Worm (Caenorhabditis elegans): ENCODE measurements around the gene ZK353.10.
A peak's percentile ranks its signal among the peaks of the same experiment; 100 is the strongest.

The ZK353.10 gene

DNA sequence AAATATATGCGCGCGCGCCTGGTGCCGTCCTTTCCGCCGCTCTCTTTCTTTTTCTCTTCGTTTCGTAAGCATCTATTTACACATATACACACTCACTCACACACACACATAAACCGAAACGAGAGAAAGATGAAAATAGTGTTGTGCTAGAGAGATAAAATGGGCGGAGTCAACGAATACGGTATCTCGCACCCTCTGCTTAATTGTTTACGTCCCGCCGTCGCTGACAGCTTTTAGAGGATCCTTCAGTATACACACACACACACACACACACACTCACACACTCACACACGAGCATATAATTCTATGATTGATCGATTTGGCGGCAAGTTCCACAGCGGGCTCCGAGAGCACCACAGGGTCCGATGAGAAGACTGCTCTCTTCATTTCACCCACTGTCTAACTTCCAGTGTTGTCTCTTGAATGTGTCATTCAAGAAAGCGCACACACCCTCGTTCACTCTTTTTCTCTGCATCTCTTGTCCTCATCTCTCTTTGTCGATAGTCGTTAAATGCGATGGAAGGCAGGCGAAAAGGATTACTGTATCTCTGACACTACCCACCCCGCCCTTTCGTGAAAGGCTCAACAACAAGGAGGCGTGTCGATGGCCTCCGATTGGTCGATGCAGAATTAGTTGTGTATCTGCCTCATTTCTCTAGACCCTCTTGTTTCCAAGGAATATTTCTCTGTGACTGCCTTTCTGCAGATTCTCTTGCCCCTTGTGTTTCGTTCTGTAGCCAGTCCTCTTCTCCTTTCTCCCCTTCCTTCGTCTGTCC lies 23.2 kb upstream of the ZK353.10 start:
- no peak for TF ChIP-seq nhr-28 (tag; optimal IDR thresholded peaks at IDR 0.05)
- peak; percentile 95 for TF ChIP-seq nhr-20 (tag; optimal IDR thresholded peaks at IDR 0.05)
- no peak for TF ChIP-seq alr-1 (tag; optimal IDR thresholded peaks at IDR 0.05; ENCODE audit: borderline replicate concordance)
- peak; percentile 95 for TF ChIP-seq nhr-85 (tag)
- peak; percentile 8 for TF ChIP-seq C34B4.2 (tag; optimal IDR thresholded peaks at IDR 0.05)
- peak in 3 of 6 experiments; percentile 54 to 75 (median 62) for TF ChIP-seq elt-3 (tag; optimal IDR thresholded peaks at IDR 0.05)
- peak; percentile 93 for TF ChIP-seq mep-1 (tag; optimal IDR thresholded peaks at IDR 0.05)
- peak; percentile 37 for TF ChIP-seq sox-4 (tag; optimal IDR thresholded peaks at IDR 0.05)
- TF ChIP-seq ceh-90 (tag; optimal IDR thresholded peaks at IDR 0.05): peak; percentile 6
- peak; percentile 81 for TF ChIP-seq pax-3 (tag; optimal IDR thresholded peaks at IDR 0.05)
- peak; percentile 72 to 83 (median 79) for TF ChIP-seq ceh-82 (tag; optimal IDR thresholded peaks at IDR 0.05)
- TF ChIP-seq zip-4 (GFP tag; optimal IDR thresholded peaks at IDR 0.05): peak; percentile 81
- TF ChIP-seq lin-35 (GFP tag; optimal IDR thresholded peaks at IDR 0.05): peak; percentile 77 to 83
- peak; percentile 65 for TF ChIP-seq ceh-88 (GFP tag; IDR thresholded peaks at IDR 0.05)
- peak; percentile 89 for TF ChIP-seq fkh-10 (GFP tag; optimal IDR thresholded peaks at IDR 0.05)
- peak; percentile 90 for TF ChIP-seq ceh-8 (GFP tag; optimal IDR thresholded peaks at IDR 0.05)
- peak; percentile 93 for TF ChIP-seq irx-1 (tag; optimal IDR thresholded peaks at IDR 0.05)
- TF ChIP-seq efl-3 (GFP tag; optimal IDR thresholded peaks at IDR 0.05): no peak
- no peak for TF ChIP-seq unc-130 (tag; optimal IDR thresholded peaks at IDR 0.05)
- TF ChIP-seq nhr-90 (tag; optimal IDR thresholded peaks at IDR 0.05; ENCODE audit: poor library complexity): peak; percentile 87
- TF ChIP-seq nhr-76 (tag; optimal IDR thresholded peaks at IDR 0.05): peak; percentile 28
- TF ChIP-seq efl-1 (optimal IDR thresholded peaks at IDR 0.05): peak; percentile 85 to 87
- peak; percentile 53 to 95 for TF ChIP-seq efl-1 (GFP tag; optimal IDR thresholded peaks at IDR 0.05 in 1 of 2)
- TF ChIP-seq dsc-1 (tag; optimal IDR thresholded peaks at IDR 0.05): peak; percentile 91
- peak; percentile 32 to 77 for TF ChIP-seq egl-27 (tag; optimal IDR thresholded peaks at IDR 0.05)
- peak; percentile 85 for TF ChIP-seq blmp-1 (tag; optimal IDR thresholded peaks at IDR 0.05)
- TF ChIP-seq C04F5.9 (tag; optimal IDR thresholded peaks at IDR 0.05): peak; percentile 73
- no peak for TF ChIP-seq sptf-1 (tag; optimal IDR thresholded peaks at IDR 0.05)
- peak; percentile 89 for TF ChIP-seq nhr-77 (tag; optimal IDR thresholded peaks at IDR 0.05)
- no peak for TF ChIP-seq ets-5 (GFP tag; IDR thresholded peaks at IDR 0.05)
- TF ChIP-seq aha-1 (tag; optimal IDR thresholded peaks at IDR 0.05): peak; percentile 75
- TF ChIP-seq nhr-71 (tag; optimal IDR thresholded peaks at IDR 0.05): peak; percentile 98
- peak; percentile 80 for TF ChIP-seq sup-37 (GFP tag; optimal IDR thresholded peaks at IDR 0.05)
- TF ChIP-seq unc-62 (GFP tag; optimal IDR thresholded peaks at IDR 0.05): no peak
- TF ChIP-seq F16B12.6 (tag; optimal IDR thresholded peaks at IDR 0.05): no peak
- TF ChIP-seq swsn-7 (tag; optimal IDR thresholded peaks at IDR 0.05): peak; percentile 96
- peak; percentile 47 for TF ChIP-seq Y116A8C.19 (tag; optimal IDR thresholded peaks at IDR 0.05; ENCODE audit: borderline replicate concordance)
- peak; percentile 84 for TF ChIP-seq rnt-1 (tag; optimal IDR thresholded peaks at IDR 0.05)
- TF ChIP-seq snu-23 (GFP tag; optimal IDR thresholded peaks at IDR 0.05): peak; percentile 97
- no peak for TF ChIP-seq nhr-84 (tag; optimal IDR thresholded peaks at IDR 0.05)
- peak; percentile 98 for TF ChIP-seq lin-14 (GFP tag; optimal IDR thresholded peaks at IDR 0.05)
- peak; percentile 89 for TF ChIP-seq zag-1 (tag; optimal IDR thresholded peaks at IDR 0.05)
- no peak for TF ChIP-seq nhr-12 (tag; optimal IDR thresholded peaks at IDR 0.05)
- TF ChIP-seq mab-9 (GFP tag; IDR thresholded peaks at IDR 0.05): no peak; the same call in none of the 2 replicates
- TF ChIP-seq ces-1 (GFP tag; optimal IDR thresholded peaks at IDR 0.05): no peak
- no peak for TF ChIP-seq hlh-4 (tag; optimal IDR thresholded peaks at IDR 0.05)
- TF ChIP-seq snpc-4 (tag; optimal IDR thresholded peaks at IDR 0.05): peak; percentile 64
- TF ChIP-seq pqm-1 (tag; optimal IDR thresholded peaks at IDR 0.05): no peak
- peak; percentile 88 for TF ChIP-seq nhr-237 (tag; optimal IDR thresholded peaks at IDR 0.05)
- TF ChIP-seq fkh-8 (tag; optimal IDR thresholded peaks at IDR 0.05): peak; percentile 92
- no peak for TF ChIP-seq ama-1 (optimal IDR thresholded peaks at IDR 0.05)
- TF ChIP-seq fkh-4 (tag; optimal IDR thresholded peaks at IDR 0.05; ENCODE audit: borderline replicate concordance): peak; percentile 79

Measured in whole organism, L1 larva.